Fruit fly (Drosophila melanogaster) whole organism, prepupa: ENCODE results near the gene Mms19.

Source experiments
- CG10631 ChIP-seq: fragments of 200-800 bp; sonication (Bioruptor generic); optimal IDR thresholded peaks from 2 replicates; lab custom pipeline; 2016; ENCODE audit warnings: missing biosample characterization, missing genetic modification characterization
- CG11762 ChIP-seq: fragments of 200-800 bp; sonication (Bioruptor generic); optimal IDR thresholded peaks from 3 replicates; lab custom pipeline; 2016; ENCODE audit warnings: missing biosample characterization, missing genetic modification characterization; ENCODE audit not compliant: insufficient read depth
- CG6854 ChIP-seq: fragments of 200-800 bp; sonication (Bioruptor generic); optimal IDR thresholded peaks from 2 replicates; lab custom pipeline; 2017; ENCODE audit warnings: missing biosample characterization, mild to moderate bottlenecking, missing genetic modification characterization
- Ets96B ChIP-seq: fragments of 200-800 bp; optimal IDR thresholded peaks from 2 replicates; lab custom pipeline; 2019; ENCODE audit warnings: missing biosample characterization, mild to moderate bottlenecking, missing genetic modification characterization, moderate library complexity
- cyc ChIP-seq: fragments of 200-800 bp; sonication (Bioruptor generic); optimal IDR thresholded peaks from 3 replicates; lab custom pipeline; 2016; ENCODE audit warnings: missing biosample characterization, missing genetic modification characterization

dm6 chr3R:5226025-5226424 is 6.3 kb upstream of the Mms19 start, which contains the start of gene Vps37B:
- no peak for TF ChIP-seq CG6854 (GFP tag; lab: Kevin White, UChicago)
- TF ChIP-seq CG11762, result no peak
- TF ChIP-seq Ets96B (tag; lab: Kevin White, UChicago), result no peak
- TF ChIP-seq CG10631, result no peak
- no peak for TF ChIP-seq cyc
